Fruit fly (Drosophila melanogaster) whole organism, embryonic: ENCODE measurements around the gene CG9643.

Experiments used
- Abd-B ChIP-seq: fragments of 200-800 bp; sonication (Bioruptor generic); optimal IDR thresholded peaks from 2 replicates; lab custom pipeline; 2018; ENCODE audit warnings: missing biosample characterization, mild to moderate bottlenecking, missing genetic modification characterization, moderate library complexity
- Awh ChIP-seq: fragments of 200-800 bp; sonication (Bioruptor generic); IDR thresholded peaks from 2 replicates; pipeline ENCODE4, ENCODE4 v1.3.6; 2022; ENCODE audit warnings: missing biosample characterization, missing genetic modification characterization
- BtbVII ChIP-seq: fragments of 200-800 bp; sonication (Bioruptor generic); optimal IDR thresholded peaks from 3 replicates; lab custom pipeline; 2017; ENCODE audit warnings: missing biosample characterization, mild to moderate bottlenecking, missing genetic modification characterization
- C15 ChIP-seq: fragments of 200-800 bp; sonication (Bioruptor generic); IDR thresholded peaks from 3 replicates; pipeline ENCODE4 v1.3.6; 2022; ENCODE audit warnings: missing biosample characterization, missing genetic modification characterization
- CG10267 ChIP-seq: fragments of 200-800 bp; sonication (Bioruptor generic); optimal IDR thresholded peaks from 2 replicates; lab custom pipeline; 2018; ENCODE audit warnings: missing biosample characterization, mild to moderate bottlenecking, missing genetic modification characterization, moderate library complexity
- CG10543 ChIP-seq: fragments of 200-800 bp; sonication (Bioruptor generic); optimal IDR thresholded peaks from 3 replicates; lab custom pipeline; 2017; ENCODE audit warnings: missing biosample characterization, mild to moderate bottlenecking, missing genetic modification characterization, moderate library complexity
- CG10654 ChIP-seq: fragments of 200-800 bp; sonication (Bioruptor generic); optimal IDR thresholded peaks from 2 replicates; lab custom pipeline; 2016; ENCODE audit warnings: missing biosample characterization, missing genetic modification characterization
- CG13624 ChIP-seq: fragments of 200-800 bp; sonication (Bioruptor generic); optimal IDR thresholded peaks from 2 replicates; lab custom pipeline; 2016; ENCODE audit warnings: missing biosample characterization, missing genetic modification characterization
- CG17359 ChIP-seq: fragments of 200-800 bp; sonication (Bioruptor generic); optimal IDR thresholded peaks from 3 replicates; lab custom pipeline; 2018; ENCODE audit warnings: missing biosample characterization, mild to moderate bottlenecking, missing genetic modification characterization, moderate library complexity
- CG18262 ChIP-seq: fragments of 200-800 bp; optimal IDR thresholded peaks from 3 replicates; lab custom pipeline; 2019; ENCODE audit warnings: missing biosample characterization, mild to moderate bottlenecking, missing genetic modification characterization, moderate library complexity
- CG31441 ChIP-seq: fragments of 200-800 bp; sonication (Bioruptor generic); IDR thresholded peaks from 2 replicates; pipeline ENCODE4 v1.3.6; 2022; ENCODE audit warnings: missing biosample characterization, missing genetic modification characterization
- CG3163 ChIP-seq: fragments of 200-800 bp; sonication (Bioruptor generic); optimal IDR thresholded peaks from 3 replicates; lab custom pipeline; 2016; ENCODE audit warnings: missing biosample characterization, missing genetic modification characterization
- CG3847 ChIP-seq: fragments of 200-800 bp; sonication (Bioruptor generic); IDR thresholded peaks from 2 replicates; pipeline ENCODE4 v1.3.6; 2022; ENCODE audit warnings: missing biosample characterization, missing genetic modification characterization
- CG4424 ChIP-seq: fragments of 200-800 bp; sonication (Bioruptor generic); optimal IDR thresholded peaks from 3 replicates; lab custom pipeline; 2016; ENCODE audit warnings: missing biosample characterization, missing genetic modification characterization
- CG6654 ChIP-seq: fragments of 200-800 bp; sonication (Bioruptor generic); optimal IDR thresholded peaks from 2 replicates; lab custom pipeline; 2017; ENCODE audit warnings: missing biosample characterization, mild to moderate bottlenecking, missing genetic modification characterization
- CG6683 ChIP-seq: fragments of 200-800 bp; sonication (Bioruptor generic); optimal IDR thresholded peaks from 2 replicates; lab custom pipeline; 2017; ENCODE audit warnings: missing biosample characterization, mild to moderate bottlenecking, missing genetic modification characterization, missing genetic modification reagents
- CG6765 ChIP-seq: fragments of 200-800 bp; sonication (Bioruptor generic); optimal IDR thresholded peaks from 3 replicates; lab custom pipeline; 2017; ENCODE audit warnings: missing biosample characterization, mild to moderate bottlenecking, missing genetic modification characterization
- CG7745 ChIP-seq: fragments of 200-800 bp; sonication (Bioruptor generic); optimal IDR thresholded peaks from 2 replicates; lab custom pipeline; 2018; ENCODE audit warnings: missing biosample characterization, mild to moderate bottlenecking, missing genetic modification characterization, moderate library complexity
- CG7928 ChIP-seq: fragments of 200-800 bp; sonication (Bioruptor generic); optimal IDR thresholded peaks from 2 replicates; lab custom pipeline; 2017; ENCODE audit warnings: missing biosample characterization, mild to moderate bottlenecking, missing genetic modification characterization
- CG7987 ChIP-seq: fragments of 200-800 bp; sonication (Bioruptor generic); optimal IDR thresholded peaks from 2 replicates; lab custom pipeline; 2018; ENCODE audit warnings: missing biosample characterization, mild to moderate bottlenecking, missing genetic modification characterization, moderate library complexity
- Camta ChIP-seq: fragments of 200-800 bp; sonication (Bioruptor generic); optimal IDR thresholded peaks from 2 replicates; lab custom pipeline; 2016; ENCODE audit warnings: missing biosample characterization, missing genetic modification characterization
- D19A ChIP-seq: fragments of 200-800 bp; optimal IDR thresholded peaks from 3 replicates; lab custom pipeline; 2019; ENCODE audit warnings: missing biosample characterization, mild to moderate bottlenecking, missing genetic modification characterization, moderate library complexity
- Dbx ChIP-seq: fragments of 200-800 bp; sonication (Bioruptor generic); IDR thresholded peaks from 3 replicates; pipeline ENCODE4 v1.3.6; 2022; ENCODE audit warnings: missing biosample characterization, missing genetic modification characterization
- Deaf1 ChIP-seq: fragments of 200-800 bp; optimal IDR thresholded peaks from 3 replicates; lab custom pipeline; 2019; ENCODE audit warnings: missing biosample characterization, mild to moderate bottlenecking, missing genetic modification characterization, moderate library complexity
- Hr39 ChIP-seq: fragments of >200 bp; optimal IDR thresholded peaks from 2 replicates; lab custom pipeline; 2017
- Hsf ChIP-seq: fragments of 200-800 bp; sonication (Bioruptor generic); optimal IDR thresholded peaks from 3 replicates; lab custom pipeline; 2016; ENCODE audit warnings: missing biosample characterization, missing genetic modification characterization
- Jarid2 ChIP-seq: fragments of 200-800 bp; sonication (Bioruptor generic); optimal IDR thresholded peaks from 3 replicates; lab custom pipeline; 2017; ENCODE audit warnings: mild to moderate bottlenecking, missing biosample characterization, missing genetic modification reagents, missing genetic modification characterization
- Mrtf ChIP-seq: fragments of 200-800 bp; sonication (Bioruptor generic); IDR thresholded peaks from 3 replicates; pipeline ENCODE4 v1.3.6; 2022; ENCODE audit warnings: missing biosample characterization, missing genetic modification characterization
- Nf-YC ChIP-seq: fragments of 200-800 bp; optimal IDR thresholded peaks from 3 replicates; lab custom pipeline; 2019; ENCODE audit warnings: missing biosample characterization, mild to moderate bottlenecking, missing genetic modification characterization, moderate library complexity
- Rx ChIP-seq: fragments of 200-800 bp; sonication (Bioruptor generic); IDR thresholded peaks from 2 replicates; pipeline ENCODE4 v1.3.6; 2022; ENCODE audit warnings: missing biosample characterization, missing genetic modification characterization
- Tbp ChIP-seq: fragments of >200 bp; optimal IDR thresholded peaks from 2 replicates; lab custom pipeline; 2018; ENCODE audit warnings: missing biosample characterization, missing genetic modification characterization
- cg ChIP-seq: fragments of 200-800 bp; sonication (Bioruptor generic); optimal IDR thresholded peaks from 3 replicates; lab custom pipeline; 2019; ENCODE audit warnings: missing biosample characterization, mild to moderate bottlenecking, missing genetic modification characterization, moderate library complexity
- dmrt11E ChIP-seq: fragments of 200-800 bp; sonication (Bioruptor generic); optimal IDR thresholded peaks from 3 replicates; lab custom pipeline; 2018; ENCODE audit warnings: missing biosample characterization, mild to moderate bottlenecking, missing genetic modification characterization, moderate library complexity
- dpn ChIP-seq, 2 experiments: fragments of 200-800 bp; sonication (Bioruptor generic); optimal IDR thresholded peaks; 3 replicates each; lab custom pipeline; 2016; ENCODE audit warnings: missing biosample characterization in 2 of 2, missing genetic modification characterization in 2 of 2
- emc ChIP-seq: fragments of 200-800 bp; sonication (Bioruptor generic); optimal IDR thresholded peaks from 2 replicates; lab custom pipeline; 2016; ENCODE audit warnings: missing biosample characterization, missing genetic modification characterization
- eyg ChIP-seq: fragments of 200-800 bp; sonication (Bioruptor generic); optimal IDR thresholded peaks from 3 replicates; lab custom pipeline; 2016; ENCODE audit warnings: missing biosample characterization, missing genetic modification characterization
- gfzf ChIP-seq: fragments of 200-800 bp; sonication (Bioruptor generic); optimal IDR thresholded peaks from 2 replicates; lab custom pipeline; 2016; ENCODE audit warnings: missing biosample characterization, mild to moderate bottlenecking, missing genetic modification characterization, moderate library complexity
- h ChIP-seq: fragments of >200 bp; optimal IDR thresholded peaks from 2 replicates; lab custom pipeline; 2017
- jumu ChIP-seq: fragments of 200-800 bp; sonication (Bioruptor generic); optimal IDR thresholded peaks from 3 replicates; lab custom pipeline; 2016; ENCODE audit warnings: missing biosample characterization, missing genetic modification characterization
- ken ChIP-seq: fragments of 200-800 bp; sonication (Bioruptor generic); IDR thresholded peaks from 3 replicates; pipeline ENCODE4 v1.3.6; 2022; ENCODE audit warnings: missing biosample characterization, missing genetic modification characterization
- lab ChIP-seq: fragments of 200-800 bp; sonication (Bioruptor generic); optimal IDR thresholded peaks from 3 replicates; lab custom pipeline; 2017; ENCODE audit warnings: missing biosample characterization, missing genetic modification characterization, mild to moderate bottlenecking, moderate library complexity, missing genetic modification reagents
- nom ChIP-seq: fragments of 200-800 bp; sonication (Bioruptor generic); optimal IDR thresholded peaks from 2 replicates; lab custom pipeline; 2017; ENCODE audit warnings: missing biosample characterization, missing genetic modification characterization, mild to moderate bottlenecking, moderate library complexity, missing genetic modification reagents
- org-1 ChIP-seq: fragments of 200-800 bp; sonication (Bioruptor generic); optimal IDR thresholded peaks from 2 replicates; lab custom pipeline; 2017; ENCODE audit warnings: missing biosample characterization, missing genetic modification characterization
- pum ChIP-seq: fragments of 200-800 bp; sonication (Bioruptor generic); optimal IDR thresholded peaks from 2 replicates; lab custom pipeline; 2016; ENCODE audit warnings: missing biosample characterization, missing genetic modification characterization
- ro ChIP-seq: fragments of 200-800 bp; sonication (Bioruptor generic); IDR thresholded peaks from 2 replicates; pipeline ENCODE4 v1.3.6; 2022; ENCODE audit warnings: missing biosample characterization, missing genetic modification characterization
- salm ChIP-seq: fragments of 200-800 bp; sonication (Bioruptor generic); optimal IDR thresholded peaks from 2 replicates; lab custom pipeline; 2018; ENCODE audit warnings: missing biosample characterization, mild to moderate bottlenecking, missing genetic modification characterization
- sisA ChIP-seq: fragments of 200-800 bp; sonication (Bioruptor generic); IDR thresholded peaks from 2 replicates; pipeline ENCODE4 v1.3.6; 2022; ENCODE audit warnings: missing biosample characterization, missing genetic modification characterization
- slou ChIP-seq: fragments of 200-800 bp; sonication (Bioruptor generic); optimal IDR thresholded peaks from 3 replicates; lab custom pipeline; 2016; ENCODE audit warnings: missing biosample characterization, missing genetic modification characterization
- stwl ChIP-seq: fragments of 200-800 bp; sonication (Bioruptor generic); optimal IDR thresholded peaks from 3 replicates; lab custom pipeline; 2018; ENCODE audit warnings: missing biosample characterization, mild to moderate bottlenecking, missing genetic modification characterization, moderate library complexity
- ttk ChIP-seq: fragments of 200-800 bp; sonication (Bioruptor generic); IDR thresholded peaks from 2 replicates; pipeline ENCODE4 v2.1.2; 2022; ENCODE audit warnings: missing biosample characterization, missing genetic modification characterization
- vvl ChIP-seq: fragments of 200-800 bp; sonication (Bioruptor generic); IDR thresholded peaks from 2 replicates; pipeline ENCODE4 v1.3.6; 2022; ENCODE audit warnings: missing biosample characterization, missing genetic modification characterization
- z ChIP-seq: fragments of 200-800 bp; sonication (Bioruptor generic); IDR thresholded peaks from 3 replicates; pipeline ENCODE4 v1.3.6; 2022; ENCODE audit warnings: missing biosample characterization, missing genetic modification characterization

Gene CG9643

dm6 chr2L:2976829-2977228 lies 2.3 kb downstream of the CG9643 start, which contains the start of the genes CG9641 and CG3165 (continued):
- no peak for TF ChIP-seq h (lab: Kevin White, UChicago)
- peak; percentile 39 for TF ChIP-seq CG7928
- no peak for TF ChIP-seq ro
- TF ChIP-seq stwl (tag; lab: Kevin White, UChicago) = peak; percentile 99
- no peak for TF ChIP-seq Jarid2 (GFP tag; lab: Kevin White, UChicago)
- peak; percentile 58 for TF ChIP-seq CG6683 (GFP tag; lab: Kevin White, UChicago)
- TF ChIP-seq dmrt11E (tag; lab: Kevin White, UChicago) = peak; percentile 84
- no peak for TF ChIP-seq Tbp (GFP tag; lab: Kevin White, UChicago)
- TF ChIP-seq nom (GFP tag; lab: Kevin White, UChicago) = peak; percentile 73
- no peak; the same call in 1 of the 2 replicates for TF ChIP-seq CG31441
- TF ChIP-seq Camta (GFP tag; lab: Kevin White, UChicago) = peak; percentile 86
- TF ChIP-seq C15 (GFP tag; lab: Robert Waterston, UW) = no peak
- peak; percentile 99 for TF ChIP-seq CG10267 (tag; lab: Kevin White, UChicago)
- peak; percentile 91 for TF ChIP-seq CG4424 (GFP tag; lab: Kevin White, UChicago)
- peak; percentile 81 for TF ChIP-seq CG10654 (GFP tag; lab: Kevin White, UChicago)
- peak; percentile 90 for TF ChIP-seq jumu
- TF ChIP-seq CG3163 (GFP tag; lab: Kevin White, UChicago) = peak; percentile 77
- TF ChIP-seq lab (GFP tag; lab: Kevin White, UChicago) = no peak
- TF ChIP-seq Nf-YC (tag; lab: Kevin White, UChicago) = peak; percentile 80
- TF ChIP-seq Rx = peak; percentile 66
- peak; percentile 86 for TF ChIP-seq Dbx (GFP tag; lab: Robert Waterston, UW)
- no peak for TF ChIP-seq CG7745 (tag; lab: Kevin White, UChicago)
- peak; percentile 86 for TF ChIP-seq ken (GFP tag; lab: Robert Waterston, UW)
- TF ChIP-seq Awh (GFP tag; lab: Robert Waterston, UW) = peak; percentile 64; the same call in 1 of the 2 replicates
- peak; percentile 72 for TF ChIP-seq CG17359 (tag; lab: Kevin White, UChicago)
- TF ChIP-seq Mrtf (GFP tag; lab: Robert Waterston, UW) = peak; percentile 54; the same call in 1 of the 3 replicates
- TF ChIP-seq D19A (tag; lab: Kevin White, UChicago) = no peak
- TF ChIP-seq vvl = peak; percentile 81
- TF ChIP-seq Abd-B (GFP tag; lab: Kevin White, UChicago) = peak; percentile 66
- peak; percentile 81 for TF ChIP-seq sisA (GFP tag; lab: Robert Waterston, UW)
- TF ChIP-seq org-1 = peak; percentile 58
- TF ChIP-seq CG13624 (GFP tag; lab: Kevin White, UChicago) = peak; percentile 92
- peak; percentile 21 for TF ChIP-seq salm (tag; lab: Kevin White, UChicago)
- TF ChIP-seq Hsf (GFP tag; lab: Kevin White, UChicago) = peak; percentile 91
- TF ChIP-seq eyg (GFP tag; lab: Kevin White, UChicago) = peak; percentile 81
- TF ChIP-seq ttk = peak; percentile 73
- TF ChIP-seq Deaf1 = no peak
- no peak for TF ChIP-seq z (GFP tag; lab: Robert Waterston, UW)
- TF ChIP-seq pum = peak; percentile 92
- TF ChIP-seq CG6654 (GFP tag; lab: Kevin White, UChicago) = no peak
- TF ChIP-seq CG18262 (tag; lab: Kevin White, UChicago) = peak; percentile 85
- TF ChIP-seq CG3847 = peak; percentile 88
- TF ChIP-seq cg (GFP tag; lab: Kevin White, UChicago) = no peak
- peak; percentile 92 for TF ChIP-seq dpn (GFP tag; optimal IDR thresholded peaks at IDR 0.05; lab: Kevin White, UChicago)
- TF ChIP-seq CG6765 = peak; percentile 47
- TF ChIP-seq Hr39 (lab: Kevin White, UChicago) = no peak
- peak; percentile 70 for TF ChIP-seq CG10543 (GFP tag; lab: Kevin White, UChicago)
- no peak for TF ChIP-seq BtbVII (GFP tag; lab: Kevin White, UChicago)
- peak; percentile 46 for TF ChIP-seq gfzf
- TF ChIP-seq emc (GFP tag; lab: Kevin White, UChicago) = peak; percentile 74
- peak; percentile 70 for TF ChIP-seq slou (GFP tag; lab: Kevin White, UChicago)
- TF ChIP-seq CG7987 (GFP tag; lab: Kevin White, UChicago) = peak; percentile 62
